Worm (Caenorhabditis elegans) whole organism, late embryonic: ENCODE measurements around the gene ets-7.

ENCODE experiments used
- T23F11.4 ChIP-seq: fragments of 200-800 bp; sonication (Bioruptor generic); optimal IDR thresholded peaks from 2 replicates; lab custom pipeline; 2018; ENCODE audit warnings: mild to moderate bottlenecking, missing genetic modification characterization, missing compliant biosample characterization
- ama-1 ChIP-seq: fragments of 150-350 bp; optimal IDR thresholded peaks from 2 replicates; lab custom pipeline; 2014
- ceh-2 ChIP-seq: sonication (generic microtip); optimal IDR thresholded peaks from 2 replicates; lab custom pipeline; 2016; ENCODE audit warnings: missing genotype, missing genetic modification characterization, missing compliant biosample characterization
- ceh-30 ChIP-seq: fragments of 150-350 bp; optimal IDR thresholded peaks from 2 replicates; lab custom pipeline; 2014; ENCODE audit warnings: missing biosample characterization, missing genetic modification characterization
- ceh-9 ChIP-seq: sonication (generic microtip); optimal IDR thresholded peaks from 2 replicates; lab custom pipeline; 2016; ENCODE audit warnings: mild to moderate bottlenecking, missing genetic modification characterization, inconsistent platforms, missing compliant biosample characterization
- che-1 ChIP-seq: sonication (generic microtip); optimal IDR thresholded peaks from 2 replicates; lab custom pipeline; 2016; ENCODE audit warnings: mild to moderate bottlenecking, missing genetic modification characterization, missing compliant biosample characterization
- ets-4 ChIP-seq: sonication (generic microtip); optimal IDR thresholded peaks from 2 replicates; lab custom pipeline; 2016; ENCODE audit warnings: missing genetic modification characterization, missing compliant biosample characterization
- hlh-30 ChIP-seq: sonication (generic microtip); optimal IDR thresholded peaks from 2 replicates; lab custom pipeline; 2017; ENCODE audit warnings: antibody characterized with exemption, missing genetic modification characterization, missing compliant biosample characterization; ENCODE audit not compliant: insufficient read depth
- hlh-6 ChIP-seq: sonication (generic microtip); optimal IDR thresholded peaks from 2 replicates; lab custom pipeline; 2016; ENCODE audit warnings: missing genotype, missing genetic modification characterization, missing compliant biosample characterization
- nhr-11 ChIP-seq: fragments of 150-350 bp; optimal IDR thresholded peaks from 2 replicates; lab custom pipeline; 2014; ENCODE audit warnings: missing biosample characterization, missing genetic modification characterization
- pha-4 ChIP-seq: fragments of 150-350 bp; optimal IDR thresholded peaks from 2 replicates; lab custom pipeline; 2018; ENCODE audit warnings: missing biosample characterization, missing genetic modification reagents, missing genetic modification characterization
- syd-9 ChIP-seq: sonication (generic microtip); optimal IDR thresholded peaks from 2 replicates; lab custom pipeline; 2016; ENCODE audit warnings: mild to moderate bottlenecking, missing genetic modification characterization, moderate library complexity, missing compliant biosample characterization
- unc-55 ChIP-seq: sonication (generic microtip); optimal IDR thresholded peaks from 2 replicates; lab custom pipeline; 2017; ENCODE audit warnings: missing biosample characterization, missing genetic modification reagents, missing genetic modification characterization
- zip-5 ChIP-seq: sonication (generic microtip); optimal IDR thresholded peaks from 2 replicates; lab custom pipeline; 2016; ENCODE audit warnings: missing genetic modification characterization, missing compliant biosample characterization

DNA sequence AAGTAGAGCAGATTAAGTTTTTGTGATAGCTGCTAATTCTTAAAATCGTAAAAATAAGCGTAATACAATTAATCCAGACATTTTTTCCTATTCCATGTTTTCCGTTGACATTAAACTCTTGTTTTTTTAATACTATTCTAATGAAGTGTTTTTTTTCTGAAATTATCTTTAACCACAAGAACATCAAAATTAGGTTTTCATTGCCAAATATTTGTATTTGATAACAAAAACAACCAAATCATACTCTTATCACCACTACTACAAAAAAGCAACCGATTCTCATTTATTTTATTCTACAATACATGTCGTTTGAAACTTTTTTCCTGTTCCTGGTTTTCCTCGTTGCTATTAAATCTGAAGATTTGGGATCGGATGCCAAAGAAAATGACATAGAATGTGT is 31.4 kb downstream of the ets-7 start, which contains the start of gene C54F6.17:
- TF ChIP-seq hlh-30 = no peak
- TF ChIP-seq ama-1 (lab: Kevin White, UChicago) = no peak
- no peak for TF ChIP-seq pha-4 (tag; lab: Kevin White, UChicago)
- TF ChIP-seq syd-9 (tag; lab: Kevin White, UChicago) = no peak
- TF ChIP-seq zip-5 = no peak
- TF ChIP-seq ceh-2 (tag; lab: Kevin White, UChicago) = no peak
- no peak for TF ChIP-seq che-1 (tag; lab: Kevin White, UChicago)
- no peak for TF ChIP-seq ceh-9
- no peak for TF ChIP-seq ceh-30 (tag; lab: Kevin White, UChicago)
- TF ChIP-seq nhr-11 (tag; lab: Kevin White, UChicago) = no peak
- no peak for TF ChIP-seq T23F11.4 (GFP tag; lab: Kevin White, UChicago)
- no peak for TF ChIP-seq hlh-6 (tag; lab: Kevin White, UChicago)
- TF ChIP-seq ets-4 = no peak
- no peak for TF ChIP-seq unc-55 (GFP tag; lab: Kevin White, UChicago)
